Fruit fly (Drosophila melanogaster) whole organism, pupa: ENCODE measurements around the gene Akr1B.

ENCODE experiments used
- CG12605 ChIP-seq: fragments of 200-800 bp; sonication (Bioruptor generic); IDR thresholded peaks from 2 replicates; pipeline ENCODE4 v1.3.6; 2022; ENCODE audit warnings: missing biosample characterization, missing genetic modification characterization
- CG13204 ChIP-seq: fragments of 200-800 bp; sonication (Bioruptor generic); optimal IDR thresholded peaks from 2 replicates; lab custom pipeline; 2018; ENCODE audit warnings: missing biosample characterization, mild to moderate bottlenecking, missing genetic modification characterization, moderate library complexity
- CG14655 ChIP-seq: fragments of 200-800 bp; sonication (Bioruptor generic); optimal IDR thresholded peaks from 3 replicates; lab custom pipeline; 2017; ENCODE audit warnings: mild to moderate bottlenecking, missing biosample characterization, missing genetic modification reagents, missing genetic modification characterization
- CG32121 ChIP-seq: fragments of 200-800 bp; sonication (Bioruptor generic); IDR thresholded peaks from 2 replicates; pipeline ENCODE4 v1.3.6; 2022; ENCODE audit warnings: missing biosample characterization, missing genetic modification characterization
- CG34367 ChIP-seq: fragments of 200-800 bp; sonication (Bioruptor generic); optimal IDR thresholded peaks from 2 replicates; lab custom pipeline; 2018; ENCODE audit warnings: missing biosample characterization, mild to moderate bottlenecking, missing genetic modification characterization
- CG4496 ChIP-seq: fragments of 200-800 bp; sonication (Bioruptor generic); IDR thresholded peaks from 3 replicates; pipeline ENCODE4 v1.3.6; 2022; ENCODE audit warnings: missing biosample characterization, missing genetic modification characterization
- CG8159 ChIP-seq: fragments of 200-800 bp; sonication (Bioruptor generic); optimal IDR thresholded peaks from 3 replicates; lab custom pipeline; 2018; ENCODE audit warnings: missing biosample characterization, mild to moderate bottlenecking, missing genetic modification characterization, moderate library complexity
- CG9948 ChIP-seq: fragments of 200-800 bp; sonication (Bioruptor generic); optimal IDR thresholded peaks from 2 replicates; lab custom pipeline; 2018; ENCODE audit warnings: missing biosample characterization, mild to moderate bottlenecking, missing genetic modification characterization, moderate library complexity
- EcR ChIP-seq: fragments of 200-800 bp; sonication (Bioruptor generic); optimal IDR thresholded peaks from 3 replicates; lab custom pipeline; 2019; ENCODE audit warnings: missing biosample characterization, missing genetic modification characterization, mild to moderate bottlenecking, moderate library complexity, missing genetic modification reagents
- Snoo ChIP-seq: fragments of 200-800 bp; sonication (Bioruptor generic); optimal IDR thresholded peaks from 3 replicates; lab custom pipeline; 2017; ENCODE audit warnings: missing biosample characterization, mild to moderate bottlenecking, missing genetic modification characterization, inconsistent platforms
- fd96Ca ChIP-seq: fragments of 200-800 bp; sonication (Bioruptor generic); IDR thresholded peaks from 3 replicates; pipeline ENCODE4 v1.3.6; 2022; ENCODE audit warnings: missing biosample characterization, missing genetic modification characterization
- rn ChIP-seq: fragments of 200-800 bp; sonication (Bioruptor generic); IDR thresholded peaks from 2 replicates; pipeline ENCODE4 v1.3.6; 2022; ENCODE audit warnings: missing biosample characterization, missing genetic modification characterization

DNA sequence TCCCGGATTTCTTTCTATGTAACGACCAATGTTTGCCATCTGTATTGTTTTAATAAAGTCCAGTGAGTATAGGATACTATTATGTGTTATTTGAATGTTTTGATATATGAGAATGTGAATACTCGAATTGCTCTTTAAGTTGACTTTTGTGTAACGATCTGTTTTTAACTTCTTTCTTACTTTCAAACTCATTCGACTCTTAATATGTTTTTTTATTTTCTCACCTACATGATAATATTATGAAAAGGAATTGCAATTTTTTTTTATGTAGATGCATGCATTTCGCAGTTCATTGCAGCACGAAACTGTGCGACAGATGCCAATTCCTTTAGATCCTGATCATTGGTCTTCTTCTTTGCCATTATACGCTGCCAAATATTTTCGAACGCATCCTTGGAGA, 49.6 kb downstream of the Akr1B start, which contains the start of gene CG33490:
- TF ChIP-seq CG9948 (tag; lab: Kevin White, UChicago) (no peak), CG34367 (no peak), CG13204 (no peak), EcR (GFP tag; lab: Kevin White, UChicago) (no peak), CG14655 (no peak), fd96Ca (GFP tag; lab: Robert Waterston, UW) (no peak), CG8159 (tag; lab: Kevin White, UChicago) (no peak), CG32121 (GFP tag; lab: Robert Waterston, UW) (no peak), Snoo (tag; lab: Kevin White, UChicago) (no peak), CG4496 (GFP tag; lab: Robert Waterston, UW) (no peak), rn (GFP tag; lab: Robert Waterston, UW) (no peak), CG12605 (GFP tag; lab: Robert Waterston, UW) (no peak)
